Worm (Caenorhabditis elegans) whole organism, mixed stage, embryonic: ENCODE results near the gene fbxb-59.

Experiments used
- M03D4.4 ChIP-seq: sonication (generic microtip); optimal IDR thresholded peaks from 2 replicates; lab custom pipeline; 2017; ENCODE audit warnings: mild to moderate bottlenecking, missing genetic modification characterization, missing compliant biosample characterization
- blmp-1 ChIP-seq: fragments of 150-350 bp; optimal IDR thresholded peaks from 2 replicates; lab custom pipeline; 2014; ENCODE audit warnings: missing biosample characterization, missing genetic modification characterization
- ceh-43 ChIP-seq: fragments of 200-800 bp; sonication (Bioruptor generic); optimal IDR thresholded peaks from 2 replicates; lab custom pipeline; 2018; ENCODE audit warnings: mild to moderate bottlenecking, missing genetic modification characterization, moderate library complexity, missing compliant biosample characterization
- elt-1 ChIP-seq: sonication (generic microtip); optimal IDR thresholded peaks from 2 replicates; lab custom pipeline; 2017; ENCODE audit warnings: missing genetic modification characterization, mild to moderate bottlenecking, missing compliant biosample characterization, antibody characterized with exemption, moderate library complexity, borderline replicate concordance; ENCODE audit not compliant: insufficient read depth
- elt-3 ChIP-seq: fragments of 150-350 bp; optimal IDR thresholded peaks from 2 replicates; lab custom pipeline; 2014; ENCODE audit warnings: missing biosample characterization, missing genetic modification characterization
- flh-1 ChIP-seq: fragments of 200-800 bp; sonication (Bioruptor generic); optimal IDR thresholded peaks from 2 replicates; lab custom pipeline; 2018; ENCODE audit warnings: mild to moderate bottlenecking, missing genetic modification characterization, moderate library complexity, missing compliant biosample characterization
- lin-13 ChIP-seq: fragments of 150-350 bp; optimal IDR thresholded peaks from 2 replicates; lab custom pipeline; 2014; ENCODE audit warnings: missing biosample characterization, missing genetic modification characterization
- mab-5 ChIP-seq: fragments of 150-350 bp; optimal IDR thresholded peaks from 2 replicates; lab custom pipeline; 2014; ENCODE audit warnings: missing biosample characterization, missing genetic modification characterization
- mls-2 ChIP-seq: sonication (generic microtip); optimal IDR thresholded peaks from 2 replicates; lab custom pipeline; 2016; ENCODE audit warnings: mild to moderate bottlenecking, missing genetic modification characterization, moderate library complexity, missing compliant biosample characterization
- nhr-12 ChIP-seq: fragments of 150-350 bp; optimal IDR thresholded peaks from 2 replicates; lab custom pipeline; 2014; ENCODE audit warnings: missing biosample characterization, missing genetic modification characterization
- nhr-2 ChIP-seq: fragments of 150-350 bp; optimal IDR thresholded peaks from 2 replicates; lab custom pipeline; 2014; ENCODE audit warnings: missing biosample characterization, missing genetic modification characterization
- nhr-237 ChIP-seq: fragments of 150-350 bp; optimal IDR thresholded peaks from 2 replicates; lab custom pipeline; 2014; ENCODE audit warnings: missing biosample characterization, missing genetic modification characterization
- nhr-76 ChIP-seq: sonication (generic microtip); optimal IDR thresholded peaks from 2 replicates; lab custom pipeline; 2017; ENCODE audit warnings: missing biosample characterization, missing genetic modification characterization
- pha-4 ChIP-seq: fragments of 150-350 bp; optimal IDR thresholded peaks from 2 replicates; lab custom pipeline; 2018; ENCODE audit warnings: missing biosample characterization, missing genetic modification reagents, missing genetic modification characterization
- sem-2 ChIP-seq: fragments of 200-800 bp; sonication (Bioruptor generic); optimal IDR thresholded peaks from 2 replicates; lab custom pipeline; 2018; ENCODE audit warnings: mild to moderate bottlenecking, missing genetic modification characterization, missing compliant biosample characterization
- snpc-4 ChIP-seq: fragments of 150-350 bp; optimal IDR thresholded peaks from 2 replicates; lab custom pipeline; 2014; ENCODE audit warnings: missing biosample characterization, missing genetic modification characterization
- unc-120 ChIP-seq: sonication (generic microtip); optimal IDR thresholded peaks from 2 replicates; lab custom pipeline; 2017; ENCODE audit warnings: missing genetic modification characterization, missing compliant biosample characterization; ENCODE audit not compliant: poor library complexity, severe bottlenecking
- zip-8 ChIP-seq: fragments of 150-350 bp; optimal IDR thresholded peaks from 2 replicates; lab custom pipeline; 2014; ENCODE audit warnings: missing biosample characterization, missing genetic modification characterization

Gene fbxb-59

DNA sequence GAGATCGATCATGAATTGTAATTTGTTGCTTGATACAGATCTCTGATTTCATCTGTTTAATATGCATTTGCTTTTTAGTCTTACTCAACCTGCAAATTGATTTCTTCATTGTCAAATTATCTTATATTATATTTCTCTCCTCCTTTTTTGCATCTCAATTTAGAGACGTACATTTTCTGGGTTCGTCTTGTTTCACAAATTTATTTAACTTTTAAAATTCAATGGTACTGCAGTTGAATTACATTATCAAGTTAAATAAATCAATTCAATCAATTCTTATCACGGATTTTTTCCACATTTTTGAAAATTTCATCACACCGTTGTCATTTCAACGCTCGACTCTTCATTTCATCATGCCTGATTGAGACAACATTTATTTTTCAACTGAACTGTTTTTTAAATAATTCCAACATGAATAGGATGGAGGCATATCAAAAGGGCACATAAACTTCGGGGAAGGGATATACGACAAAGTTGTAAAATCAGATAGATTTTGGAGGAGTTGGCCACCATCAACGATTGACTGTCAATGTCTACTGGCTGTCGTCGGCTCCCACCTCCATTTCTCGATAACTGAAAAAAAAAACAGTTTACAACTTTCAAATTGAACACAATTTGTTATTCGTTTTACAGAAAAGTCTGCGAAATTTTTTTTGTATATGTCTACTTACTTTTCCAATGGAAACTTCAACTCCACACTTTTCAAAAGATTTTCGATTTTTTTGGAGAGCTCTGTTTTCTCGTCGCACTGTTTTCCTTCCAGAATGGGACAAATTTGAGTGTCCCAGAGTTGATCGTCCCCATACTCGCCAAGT lies 43.5 kb downstream of the fbxb-59 start:
- no peak for TF ChIP-seq nhr-12 (tag; lab: Kevin White, UChicago)
- no peak for TF ChIP-seq pha-4 (tag; lab: Kevin White, UChicago)
- TF ChIP-seq nhr-237 (tag; lab: Kevin White, UChicago), result no peak
- no peak for TF ChIP-seq sem-2
- TF ChIP-seq flh-1 (GFP tag; lab: Kevin White, UChicago), result no peak
- TF ChIP-seq nhr-76 (tag; lab: Kevin White, UChicago), result no peak
- TF ChIP-seq elt-1 (tag; lab: Kevin White, UChicago), result no peak
- no peak for TF ChIP-seq ceh-43 (GFP tag; lab: Kevin White, UChicago)
- TF ChIP-seq lin-13 (tag; lab: Kevin White, UChicago), result no peak
- TF ChIP-seq unc-120 (tag; lab: Kevin White, UChicago), result no peak
- no peak for TF ChIP-seq M03D4.4 (tag; lab: Kevin White, UChicago)

DNA sequence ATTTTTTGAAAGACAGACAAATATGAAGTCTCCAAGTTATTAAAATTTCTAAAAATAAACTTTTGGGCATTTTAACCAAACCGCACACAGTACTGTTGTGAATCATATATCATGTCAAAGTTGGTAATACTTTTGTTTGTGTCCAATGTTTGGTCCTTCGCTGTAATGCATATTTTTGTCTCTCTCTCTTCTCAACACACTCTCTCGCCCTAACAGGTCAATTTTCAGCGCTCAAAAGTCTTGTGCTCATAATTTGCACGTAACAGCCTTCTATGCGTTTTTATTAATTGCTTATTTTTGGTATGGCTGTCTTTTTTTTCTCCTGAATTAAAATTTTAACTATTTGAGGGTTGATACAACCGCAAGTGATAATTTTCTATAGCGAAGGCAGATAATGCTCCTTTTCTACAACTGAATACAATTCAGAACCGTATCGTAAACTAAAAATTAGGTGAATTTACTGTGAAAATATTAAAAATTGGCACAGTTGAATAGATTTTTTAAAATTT lies 44.2 kb downstream of the fbxb-59 start:
- TF ChIP-seq lin-13 (tag; lab: Kevin White, UChicago) (no peak), zip-8 (tag; lab: Kevin White, UChicago) (no peak), blmp-1 (tag; lab: Kevin White, UChicago) (no peak), nhr-12 (tag; lab: Kevin White, UChicago) (no peak)

DNA sequence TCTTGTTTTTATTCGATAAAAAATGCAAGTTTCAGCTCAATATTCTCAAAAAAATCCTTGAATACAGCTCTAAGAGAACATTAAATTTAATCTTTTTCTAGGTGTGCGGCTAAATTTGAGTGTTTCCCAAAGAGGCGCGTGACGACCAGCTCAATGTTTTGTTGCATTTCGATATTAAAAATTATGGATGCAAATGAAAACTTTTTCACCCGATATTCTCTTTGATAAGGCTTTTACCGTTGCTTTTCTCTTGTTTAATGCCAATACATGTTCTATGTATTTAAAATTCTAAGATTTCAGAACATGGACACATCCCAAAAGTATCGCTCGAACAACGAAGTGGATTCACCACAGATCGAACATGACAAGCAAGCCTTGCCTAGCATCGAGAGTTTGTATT lies 47.8 kb downstream of the fbxb-59 start, which contains the start of gene F19B2.6:
Gene F19B2.6 (plus strand): TSS at position 301 of the 400 bp plus-strand sequence.
- TF ChIP-seq lin-13 (tag; lab: Kevin White, UChicago) (no peak), elt-3 (tag; lab: Kevin White, UChicago) (no peak), flh-1 (GFP tag; lab: Kevin White, UChicago) (no peak), mab-5 (tag; lab: Kevin White, UChicago) (no peak), nhr-2 (tag; lab: Kevin White, UChicago) (no peak), snpc-4 (tag; lab: Kevin White, UChicago) (no peak), blmp-1 (tag; lab: Kevin White, UChicago) (no peak), mls-2 (tag; lab: Kevin White, UChicago) (no peak), elt-1 (tag; lab: Kevin White, UChicago) (no peak)
